Fruit fly (Drosophila melanogaster) whole organism, embryonic: ENCODE results near the gene CG10035.

Experiments used
- CG11504 ChIP-seq: fragments of 200-800 bp; sonication (Bioruptor generic); optimal IDR thresholded peaks from 3 replicates; lab custom pipeline; 2019; ENCODE audit warnings: missing biosample characterization, mild to moderate bottlenecking, missing genetic modification characterization, moderate library complexity
- CG11695 ChIP-seq: fragments of 200-800 bp; sonication (Bioruptor generic); IDR thresholded peaks from 3 replicates; pipeline ENCODE4 v1.3.6; 2022; ENCODE audit warnings: missing biosample characterization, missing genetic modification characterization
- CG12219 ChIP-seq: fragments of 200-800 bp; sonication (Bioruptor generic); optimal IDR thresholded peaks from 3 replicates; lab custom pipeline; 2018; ENCODE audit warnings: missing biosample characterization, mild to moderate bottlenecking, missing genetic modification characterization
- CG13287 ChIP-seq: fragments of 200-800 bp; sonication (Bioruptor generic); IDR thresholded peaks from 2 replicates; pipeline ENCODE4 v1.3.6; 2022; ENCODE audit warnings: missing biosample characterization, missing genetic modification characterization; ENCODE audit not compliant: partially characterized antibody
- CG13424 ChIP-seq: fragments of 200-800 bp; sonication (Bioruptor generic); optimal IDR thresholded peaks from 2 replicates; lab custom pipeline; 2019; ENCODE audit warnings: missing biosample characterization, mild to moderate bottlenecking, missing genetic modification characterization, moderate library complexity
- CG17568 ChIP-seq: fragments of 200-800 bp; sonication (Bioruptor generic); optimal IDR thresholded peaks from 2 replicates; lab custom pipeline; 2018; ENCODE audit warnings: missing biosample characterization, mild to moderate bottlenecking, missing genetic modification characterization, moderate library complexity
- CG17612 ChIP-seq: fragments of 200-800 bp; sonication (Bioruptor generic); IDR thresholded peaks from 2 replicates; pipeline ENCODE4 v1.3.6; 2022; ENCODE audit warnings: missing biosample characterization, missing genetic modification characterization
- CG18262 ChIP-seq: fragments of 200-800 bp; optimal IDR thresholded peaks from 3 replicates; lab custom pipeline; 2019; ENCODE audit warnings: missing biosample characterization, mild to moderate bottlenecking, missing genetic modification characterization, moderate library complexity
- CG2678 ChIP-seq: fragments of 200-800 bp; sonication (Bioruptor generic); optimal IDR thresholded peaks from 3 replicates; lab custom pipeline; 2019; ENCODE audit warnings: missing biosample characterization, mild to moderate bottlenecking, missing genetic modification characterization, moderate library complexity
- CG32772 ChIP-seq: fragments of 200-800 bp; sonication (Bioruptor generic); IDR thresholded peaks from 2 replicates; pipeline ENCODE4 v1.3.6; 2022; ENCODE audit warnings: missing biosample characterization, missing genetic modification characterization
- CG4328 ChIP-seq: fragments of 200-800 bp; sonication (Bioruptor generic); optimal IDR thresholded peaks from 3 replicates; lab custom pipeline; 2017; ENCODE audit warnings: missing biosample characterization, missing genetic modification reagents, missing genetic modification characterization
- CG4424 ChIP-seq: fragments of 200-800 bp; sonication (Bioruptor generic); optimal IDR thresholded peaks from 3 replicates; lab custom pipeline; 2016; ENCODE audit warnings: missing biosample characterization, missing genetic modification characterization
- CG4730 ChIP-seq: fragments of 200-800 bp; sonication (Bioruptor generic); IDR thresholded peaks from 2 replicates; pipeline ENCODE4 v1.3.6; 2022; ENCODE audit warnings: missing biosample characterization, missing genetic modification characterization
- CG5180 ChIP-seq: fragments of 200-800 bp; sonication (Bioruptor generic); optimal IDR thresholded peaks from 3 replicates; lab custom pipeline; 2017; ENCODE audit warnings: missing biosample characterization, missing genetic modification characterization, mild to moderate bottlenecking, moderate library complexity, missing genetic modification reagents
- CG8290 ChIP-seq, 3 experiments: fragments of 200-800 bp; sonication (Bioruptor generic); optimal IDR thresholded peaks; 2 replicates each; lab custom pipeline; 2016 to 2019; ENCODE audit warnings: missing biosample characterization in 3 of 3, missing genetic modification characterization in 3 of 3, mild to moderate bottlenecking in 2 of 3, moderate library complexity in 1 of 3
- CG9817 ChIP-seq: fragments of 200-800 bp; sonication (Bioruptor generic); optimal IDR thresholded peaks from 2 replicates; lab custom pipeline; 2018; ENCODE audit warnings: missing biosample characterization, mild to moderate bottlenecking, missing genetic modification characterization, moderate library complexity
- CkIIα-i1 ChIP-seq: fragments of 200-800 bp; sonication (Bioruptor generic); IDR thresholded peaks from 2 replicates; pipeline ENCODE4 v1.3.6; 2022; ENCODE audit warnings: missing biosample characterization, missing genetic modification characterization
- D19A ChIP-seq: fragments of 200-800 bp; optimal IDR thresholded peaks from 3 replicates; lab custom pipeline; 2019; ENCODE audit warnings: missing biosample characterization, mild to moderate bottlenecking, missing genetic modification characterization, moderate library complexity
- HLH54F ChIP-seq: fragments of 200-800 bp; sonication (Bioruptor generic); optimal IDR thresholded peaks from 3 replicates; lab custom pipeline; 2016; ENCODE audit warnings: missing biosample characterization, missing genetic modification characterization
- Hand ChIP-seq: fragments of 200-800 bp; sonication (Bioruptor generic); optimal IDR thresholded peaks from 2 replicates; lab custom pipeline; 2017; ENCODE audit warnings: mild to moderate bottlenecking, missing biosample characterization, missing genetic modification reagents, missing genetic modification characterization
- MESR4 ChIP-seq: fragments of 200-800 bp; sonication (Bioruptor generic); optimal IDR thresholded peaks from 2 replicates; lab custom pipeline; 2018; ENCODE audit warnings: missing biosample characterization, mild to moderate bottlenecking, missing genetic modification characterization, moderate library complexity
- NC2α ChIP-seq: fragments of 200-800 bp; sonication (Bioruptor generic); optimal IDR thresholded peaks from 2 replicates; lab custom pipeline; 2016; ENCODE audit warnings: missing biosample characterization, missing genetic modification characterization
- NK7.1 ChIP-seq: fragments of 200-800 bp; sonication (Bioruptor generic); optimal IDR thresholded peaks from 3 replicates; lab custom pipeline; 2016; ENCODE audit warnings: missing biosample characterization, missing genetic modification characterization
- Oli ChIP-seq: fragments of 200-800 bp; sonication (Bioruptor generic); optimal IDR thresholded peaks from 2 replicates; lab custom pipeline; 2018; ENCODE audit warnings: missing biosample characterization, mild to moderate bottlenecking, missing genetic modification characterization, moderate library complexity
- aop ChIP-seq: fragments of 200-800 bp; sonication (Bioruptor generic); IDR thresholded peaks from 2 replicates; pipeline ENCODE4 v1.3.6; 2022; ENCODE audit warnings: missing biosample characterization, missing genetic modification characterization
- chm ChIP-seq: fragments of 200-800 bp; sonication (Bioruptor generic); IDR thresholded peaks from 2 replicates; pipeline ENCODE4 v1.3.6; 2022; ENCODE audit warnings: missing biosample characterization, missing genetic modification characterization
- disco-r ChIP-seq: fragments of 200-800 bp; sonication (Bioruptor generic); optimal IDR thresholded peaks from 2 replicates; lab custom pipeline; 2016; ENCODE audit warnings: missing biosample characterization, missing genetic modification characterization
- ems ChIP-seq: fragments of 200-800 bp; sonication (Bioruptor generic); optimal IDR thresholded peaks from 3 replicates; lab custom pipeline; 2016; ENCODE audit warnings: missing biosample characterization, missing genetic modification characterization
- gem ChIP-seq: fragments of 200-800 bp; sonication (Bioruptor generic); optimal IDR thresholded peaks from 2 replicates; lab custom pipeline; 2019; ENCODE audit warnings: missing biosample characterization, mild to moderate bottlenecking, missing genetic modification characterization, moderate library complexity
- gsb ChIP-seq: fragments of 200-800 bp; sonication (Bioruptor generic); IDR thresholded peaks from 2 replicates; pipeline ENCODE4 v1.3.6; 2022; ENCODE audit warnings: missing biosample characterization, missing genetic modification characterization
- lbe ChIP-seq: fragments of 200-800 bp; sonication (Bioruptor generic); optimal IDR thresholded peaks from 2 replicates; lab custom pipeline; 2016; ENCODE audit warnings: missing biosample characterization, mild to moderate bottlenecking, missing genetic modification characterization
- phol ChIP-seq: fragments of 200-800 bp; sonication (Bioruptor generic); optimal IDR thresholded peaks from 3 replicates; lab custom pipeline; 2018; ENCODE audit warnings: missing biosample characterization, mild to moderate bottlenecking, missing genetic modification characterization, moderate library complexity
- pros ChIP-seq: fragments of 200-800 bp; sonication (Bioruptor generic); optimal IDR thresholded peaks from 3 replicates; lab custom pipeline; 2019; ENCODE audit warnings: missing biosample characterization, mild to moderate bottlenecking, missing genetic modification characterization, moderate library complexity
- sqz ChIP-seq: fragments of 200-800 bp; sonication (Bioruptor generic); optimal IDR thresholded peaks from 3 replicates; lab custom pipeline; 2018; ENCODE audit warnings: missing biosample characterization, mild to moderate bottlenecking, missing genetic modification characterization
- zen2 ChIP-seq: fragments of 200-800 bp; sonication (Bioruptor generic); IDR thresholded peaks from 3 replicates; pipeline ENCODE4 v1.3.6; 2022; ENCODE audit warnings: missing biosample characterization, missing genetic modification characterization; ENCODE audit not compliant: partially characterized antibody

CG10035 gene

dm6 chr3R:12345989-12346388 lies 36.5 kb downstream of the CG10035 start (continued):
- TF ChIP-seq gsb (GFP tag; lab: Robert Waterston, UW) (no peak), CG11504 (peak; percentile 58), CG2678 (tag; lab: Kevin White, UChicago) (no peak), CG32772 (GFP tag; lab: Robert Waterston, UW) (no peak), CG17568 (GFP tag; lab: Kevin White, UChicago) (no peak), pros (GFP tag; lab: Kevin White, UChicago) (no peak), CG9817 (tag; lab: Kevin White, UChicago) (no peak), CG12219 (GFP tag; lab: Kevin White, UChicago) (no peak), MESR4 (no peak), aop (GFP tag; lab: Robert Waterston, UW) (no peak), Oli (tag; lab: Kevin White, UChicago) (peak; percentile 8), Hand (GFP tag; lab: Kevin White, UChicago) (no peak), NK7.1 (GFP tag; lab: Kevin White, UChicago) (no peak), CG18262 (peak; percentile 60), CG4424 (peak; percentile 2)

- TF ChIP-seq lbe (GFP tag; lab: Kevin White, UChicago): no peak
- peak; percentile 17 for TF ChIP-seq gem
- no peak for TF ChIP-seq CG13424 (tag; lab: Kevin White, UChicago)
- peak; percentile 12 for TF ChIP-seq sqz (GFP tag; lab: Kevin White, UChicago)
- TF ChIP-seq D19A (tag; lab: Kevin White, UChicago): peak; percentile 68
- no peak for TF ChIP-seq CG5180 (GFP tag; lab: Kevin White, UChicago)
- TF ChIP-seq CG4730 (GFP tag; lab: Robert Waterston, UW): no peak
- no peak for TF ChIP-seq CkIIα-i1 (GFP tag; lab: Robert Waterston, UW)
- peak; percentile 94 for TF ChIP-seq CG8290 (GFP tag; optimal IDR thresholded peaks at IDR 0.05; lab: Kevin White, UChicago)
- TF ChIP-seq CG8290 (tag; optimal IDR thresholded peaks at IDR 0.05; lab: Kevin White, UChicago): peak in 1 of 2 experiments; percentile 81
- TF ChIP-seq CG17612 (GFP tag; lab: Robert Waterston, UW): peak; percentile 89
Measured at dm6 chr3R:12344914-12345549, 37.5 kb downstream of the CG10035 start.

- TF ChIP-seq ems (GFP tag; lab: Kevin White, UChicago): no peak
- TF ChIP-seq CG13287 (GFP tag; lab: Robert Waterston, UW): no peak
- no peak for TF ChIP-seq CG11695 (GFP tag; lab: Robert Waterston, UW)
- no peak for TF ChIP-seq CG4328 (GFP tag; lab: Kevin White, UChicago)
- no peak for TF ChIP-seq phol (tag; lab: Kevin White, UChicago)
- no peak for TF ChIP-seq zen2 (GFP tag; lab: Robert Waterston, UW)
- TF ChIP-seq disco-r: no peak
- no peak for TF ChIP-seq HLH54F (GFP tag; lab: Kevin White, UChicago)
- no peak for TF ChIP-seq NC2α
- no peak for TF ChIP-seq chm
- TF ChIP-seq, all 482 proteins: peak for 0
Measured at dm6 chr3R:12341374-12341773, 41.1 kb downstream of the CG10035 start, which contains the start of gene Sgsf. Gene Sgsf, plus strand, starts transcription at chr3R:12341674.
